Worm (Caenorhabditis elegans) whole organism, L1 larva: ENCODE results near the gene coa-1.

ENCODE experiments used
- Y116A8C.19 ChIP-seq: sonication (generic microtip); optimal IDR thresholded peaks from 2 replicates; lab custom pipeline; 2016; ENCODE audit warnings: missing compliant biosample characterization, missing genetic modification characterization, borderline replicate concordance
- aly-2 ChIP-seq: fragments of 150-350 bp; optimal IDR thresholded peaks from 2 replicates; lab custom pipeline; 2014; ENCODE audit warnings: missing biosample characterization, missing genetic modification characterization
- ama-1 ChIP-seq: fragments of 150-350 bp; optimal IDR thresholded peaks from 2 replicates; lab custom pipeline; 2014
- ces-1 ChIP-seq: fragments of 150-350 bp; optimal IDR thresholded peaks from 2 replicates; lab custom pipeline; 2014; ENCODE audit warnings: missing biosample characterization, missing genetic modification reagents, missing genetic modification characterization
- jun-1 ChIP-seq: fragments of 150-350 bp; optimal IDR thresholded peaks from 2 replicates; lab custom pipeline; 2014; ENCODE audit warnings: missing biosample characterization, missing genetic modification reagents, missing genetic modification characterization
- lsy-2 ChIP-seq, 2 experiments: fragments of 150-350 bp; optimal IDR thresholded peaks; 2 replicates each; lab custom pipeline; 2014; ENCODE audit warnings: missing biosample characterization in 2 of 2, missing genetic modification characterization in 2 of 2
- nhr-11 ChIP-seq: fragments of 150-350 bp; optimal IDR thresholded peaks from 2 replicates; lab custom pipeline; 2014; ENCODE audit warnings: missing biosample characterization, missing genetic modification characterization
- nhr-76 ChIP-seq: sonication (generic microtip); optimal IDR thresholded peaks from 2 replicates; lab custom pipeline; 2017; ENCODE audit warnings: missing biosample characterization, missing genetic modification characterization
- skn-1 ChIP-seq: fragments of 150-350 bp; optimal IDR thresholded peaks from 2 replicates; lab custom pipeline; 2014; ENCODE audit warnings: missing biosample characterization, missing genetic modification characterization

- TF ChIP-seq nhr-76 (tag; lab: Kevin White, UChicago) = no peak
- TF ChIP-seq ces-1 (GFP tag; lab: Kevin White, UChicago) = no peak
- TF ChIP-seq nhr-11 (tag; lab: Kevin White, UChicago) = no peak
- TF ChIP-seq skn-1 (tag; lab: Kevin White, UChicago) = no peak
- no peak for TF ChIP-seq Y116A8C.19 (tag; lab: Kevin White, UChicago)
- TF ChIP-seq aly-2 (tag; lab: Kevin White, UChicago) = no peak
- no peak for TF ChIP-seq lsy-2 (tag; optimal IDR thresholded peaks at IDR 0.05; lab: Kevin White, UChicago)
- TF ChIP-seq ama-1 (lab: Kevin White, UChicago) = no peak
- TF ChIP-seq jun-1 (tag; lab: Kevin White, UChicago) = no peak
Observed at ce11 chrIV:218252-218651, 13.2 kb downstream of the coa-1 start, which contains the start of gene prdx-6.
